Fruit fly (Drosophila melanogaster) whole organism, pupa: Measurements from ENCODE around the gene Non3.

Experiments
- CG10348 ChIP-seq: fragments of 200-800 bp; sonication (Bioruptor generic); IDR thresholded peaks from 2 replicates; pipeline ENCODE4 v1.3.6; 2022; ENCODE audit warnings: missing biosample characterization, missing genetic modification characterization
- CG13204 ChIP-seq: fragments of 200-800 bp; sonication (Bioruptor generic); optimal IDR thresholded peaks from 2 replicates; lab custom pipeline; 2018; ENCODE audit warnings: missing biosample characterization, mild to moderate bottlenecking, missing genetic modification characterization, moderate library complexity
- CG14655 ChIP-seq: fragments of 200-800 bp; sonication (Bioruptor generic); optimal IDR thresholded peaks from 3 replicates; lab custom pipeline; 2017; ENCODE audit warnings: mild to moderate bottlenecking, missing biosample characterization, missing genetic modification reagents, missing genetic modification characterization
- CG15710 ChIP-seq: fragments of 200-800 bp; sonication (Bioruptor generic); optimal IDR thresholded peaks from 2 replicates; lab custom pipeline; 2018; ENCODE audit warnings: missing biosample characterization, mild to moderate bottlenecking, missing genetic modification characterization, moderate library complexity
- CG17806 ChIP-seq: fragments of 200-800 bp; sonication (Bioruptor generic); optimal IDR thresholded peaks from 2 replicates; lab custom pipeline; 2018; ENCODE audit warnings: missing biosample characterization, mild to moderate bottlenecking, missing genetic modification characterization, moderate library complexity
- CG32121 ChIP-seq: fragments of 200-800 bp; sonication (Bioruptor generic); IDR thresholded peaks from 2 replicates; pipeline ENCODE4 v1.3.6; 2022; ENCODE audit warnings: missing biosample characterization, missing genetic modification characterization
- CG34367 ChIP-seq: fragments of 200-800 bp; sonication (Bioruptor generic); optimal IDR thresholded peaks from 2 replicates; lab custom pipeline; 2018; ENCODE audit warnings: missing biosample characterization, mild to moderate bottlenecking, missing genetic modification characterization
- CG4496 ChIP-seq: fragments of 200-800 bp; sonication (Bioruptor generic); IDR thresholded peaks from 3 replicates; pipeline ENCODE4 v1.3.6; 2022; ENCODE audit warnings: missing biosample characterization, missing genetic modification characterization
- CG9948 ChIP-seq: fragments of 200-800 bp; sonication (Bioruptor generic); optimal IDR thresholded peaks from 2 replicates; lab custom pipeline; 2018; ENCODE audit warnings: missing biosample characterization, mild to moderate bottlenecking, missing genetic modification characterization, moderate library complexity
- D1 ChIP-seq: fragments of 200-800 bp; sonication (Bioruptor generic); optimal IDR thresholded peaks from 2 replicates; lab custom pipeline; 2018; ENCODE audit warnings: missing biosample characterization, mild to moderate bottlenecking, missing genetic modification characterization, moderate library complexity
- EcR ChIP-seq: fragments of 200-800 bp; sonication (Bioruptor generic); optimal IDR thresholded peaks from 3 replicates; lab custom pipeline; 2019; ENCODE audit warnings: missing biosample characterization, missing genetic modification characterization, mild to moderate bottlenecking, moderate library complexity, missing genetic modification reagents
- Pif1A ChIP-seq: fragments of 200-800 bp; sonication (Bioruptor generic); optimal IDR thresholded peaks from 3 replicates; lab custom pipeline; 2016; ENCODE audit warnings: missing biosample characterization, missing genetic modification characterization
- Pif1B ChIP-seq: fragments of 200-800 bp; sonication (Bioruptor generic); optimal IDR thresholded peaks from 3 replicates; lab custom pipeline; 2016; ENCODE audit warnings: missing biosample characterization, missing genetic modification characterization
- fd96Ca ChIP-seq: fragments of 200-800 bp; sonication (Bioruptor generic); IDR thresholded peaks from 3 replicates; pipeline ENCODE4 v1.3.6; 2022; ENCODE audit warnings: missing biosample characterization, missing genetic modification characterization

dm6 chr3R:18196991-18197801 lies 26.3 kb upstream of the Non3 start:
- TF ChIP-seq CG13204 (GFP tag; lab: Kevin White, UChicago) = peak; percentile 95
- TF ChIP-seq EcR (GFP tag; lab: Kevin White, UChicago) = peak; percentile 72
- TF ChIP-seq CG15710 = peak; percentile 72
- TF ChIP-seq Pif1B = peak; percentile 86
- peak; percentile 68 for TF ChIP-seq D1
- TF ChIP-seq CG4496 (GFP tag; lab: Robert Waterston, UW) = no peak
- TF ChIP-seq CG14655 (GFP tag; lab: Kevin White, UChicago) = peak; percentile 73
- TF ChIP-seq CG17806 (tag; lab: Kevin White, UChicago) = peak; percentile 70
- TF ChIP-seq CG32121 (GFP tag; lab: Robert Waterston, UW) = no peak
- peak; percentile 90 for TF ChIP-seq Pif1A (GFP tag; lab: Kevin White, UChicago)
- TF ChIP-seq CG10348 = no peak
- no peak for TF ChIP-seq fd96Ca (GFP tag; lab: Robert Waterston, UW)
- TF ChIP-seq CG34367 (tag; lab: Kevin White, UChicago) = peak; percentile 82
- peak; percentile 42 for TF ChIP-seq CG9948 (tag; lab: Kevin White, UChicago)
